Worm (Caenorhabditis elegans) whole organism, L4 larva: Measurements from ENCODE around the gene T21H3.1.

Experiments used
- F26F4.8 ChIP-seq: fragments of 200-800 bp; sonication (Bioruptor generic); conservative IDR thresholded peaks from 2 replicates; pipeline ENCODE4 v1.3.6; 2022; ENCODE audit warnings: missing genetic modification characterization, missing compliant biosample characterization
- F37D6.2 ChIP-seq: sonication (generic microtip); optimal IDR thresholded peaks from 2 replicates; lab custom pipeline; 2016; ENCODE audit warnings: mild to moderate bottlenecking, missing genetic modification characterization, missing compliant biosample characterization
- T20F7.1 ChIP-seq: fragments of 200-800 bp; sonication (Bioruptor generic); optimal IDR thresholded peaks from 2 replicates; lab custom pipeline; 2018; ENCODE audit warnings: mild to moderate bottlenecking, missing genetic modification characterization, missing compliant biosample characterization
- Y48G9A.11 ChIP-seq: fragments of 200-800 bp; sonication (Bioruptor generic); IDR thresholded peaks from 2 replicates; pipeline ENCODE4 v1.3.6; 2022; ENCODE audit warnings: missing genetic modification reagents, missing genetic modification characterization, missing compliant biosample characterization
- Y75B8A.6 ChIP-seq: fragments of 200-800 bp; sonication (Bioruptor generic); IDR thresholded peaks from 2 replicates; pipeline ENCODE4 v1.3.6; 2022; ENCODE audit warnings: missing genetic modification reagents, missing genetic modification characterization, missing compliant biosample characterization
- arid-1 ChIP-seq: fragments of 200-800 bp; sonication (Bioruptor generic); conservative IDR thresholded peaks from 2 replicates; pipeline ENCODE4 v1.3.6; 2022; ENCODE audit warnings: missing genetic modification reagents, missing genetic modification characterization, missing compliant biosample characterization
- attf-4 ChIP-seq: sonication (generic microtip); optimal IDR thresholded peaks from 3 replicates; lab custom pipeline; 2017; ENCODE audit warnings: missing biosample characterization, missing genetic modification characterization
- ceh-20 ChIP-seq: fragments of 200-800 bp; sonication (Bioruptor generic); IDR thresholded peaks from 2 replicates; pipeline ENCODE4 v1.3.6; 2022; ENCODE audit warnings: missing genetic modification reagents, missing genetic modification characterization, missing compliant biosample characterization
- ceh-44 ChIP-seq: fragments of 200-800 bp; sonication (Bioruptor generic); IDR thresholded peaks from 2 replicates; pipeline ENCODE4 v1.3.6; 2022; ENCODE audit warnings: missing genetic modification reagents, missing genetic modification characterization, missing compliant biosample characterization
- ces-1 ChIP-seq: fragments of 150-350 bp; sonication (generic microtip); optimal IDR thresholded peaks from 4 replicates; lab custom pipeline; 2014; ENCODE audit warnings: missing biosample characterization, missing genetic modification reagents, missing genetic modification characterization
- cey-2 ChIP-seq: sonication (generic microtip); optimal IDR thresholded peaks from 3 replicates; lab custom pipeline; 2017; ENCODE audit warnings: missing genetic modification characterization, mild to moderate bottlenecking, missing compliant biosample characterization, antibody characterized with exemption, borderline replicate concordance; ENCODE audit not compliant: insufficient read depth
- ctbp-1 ChIP-seq: fragments of 200-800 bp; sonication (Bioruptor generic); IDR thresholded peaks from 2 replicates; pipeline ENCODE4 v1.3.6; 2022; ENCODE audit warnings: missing genetic modification reagents, missing genetic modification characterization, missing compliant biosample characterization
- daf-19 ChIP-seq: fragments of 200-800 bp; sonication (Bioruptor generic); conservative IDR thresholded peaks from 2 replicates; pipeline ENCODE4 v1.3.6; 2022; ENCODE audit warnings: missing genetic modification characterization, missing compliant biosample characterization
- dpl-1 ChIP-seq: fragments of 150-350 bp; optimal IDR thresholded peaks from 2 replicates; lab custom pipeline; 2014; ENCODE audit warnings: missing biosample characterization, missing genetic modification reagents, missing genetic modification characterization
- egl-27 ChIP-seq: sonication (generic microtip); optimal IDR thresholded peaks from 3 replicates; lab custom pipeline; 2017; ENCODE audit warnings: missing biosample characterization, missing genetic modification reagents, missing genetic modification characterization
- egl-43 ChIP-seq: fragments of 200-800 bp; sonication (Bioruptor generic); IDR thresholded peaks from 2 replicates; pipeline ENCODE4 v1.3.6; 2022; ENCODE audit warnings: missing genetic modification reagents, missing genetic modification characterization, missing compliant biosample characterization
- fos-1 ChIP-seq: fragments of 150-350 bp; optimal IDR thresholded peaks from 2 replicates; lab custom pipeline; 2014; ENCODE audit warnings: missing biosample characterization, missing genetic modification characterization
- gei-8 ChIP-seq: fragments of 200-800 bp; sonication (Bioruptor generic); optimal IDR thresholded peaks from 2 replicates; lab custom pipeline; 2018; ENCODE audit warnings: mild to moderate bottlenecking, missing genetic modification characterization, missing compliant biosample characterization
- hlh-30 ChIP-seq: sonication (generic microtip); optimal IDR thresholded peaks from 2 replicates; lab custom pipeline; 2017; ENCODE audit warnings: antibody characterized with exemption, mild to moderate bottlenecking, missing genetic modification characterization, missing compliant biosample characterization; ENCODE audit not compliant: insufficient read depth
- hmg-1.1 ChIP-seq: fragments of 200-800 bp; sonication (Bioruptor generic); IDR thresholded peaks from 2 replicates; pipeline ENCODE4 v1.3.6; 2022; ENCODE audit warnings: missing genetic modification reagents, missing genetic modification characterization, missing compliant biosample characterization
- jun-1 ChIP-seq: fragments of 150-350 bp; optimal IDR thresholded peaks from 2 replicates; lab custom pipeline; 2014; ENCODE audit warnings: missing biosample characterization, missing genetic modification reagents, missing genetic modification characterization
- lim-7 ChIP-seq: fragments of 200-800 bp; sonication (Bioruptor generic); IDR thresholded peaks from 2 replicates; pipeline ENCODE4 v1.3.6; 2022; ENCODE audit warnings: missing genetic modification characterization, missing compliant biosample characterization
- lin-13 ChIP-seq: fragments of 150-350 bp; optimal IDR thresholded peaks from 2 replicates; lab custom pipeline; 2014; ENCODE audit warnings: missing biosample characterization, missing genetic modification reagents, missing genetic modification characterization
- lin-15B ChIP-seq: fragments of 150-350 bp; sonication (generic microtip); optimal IDR thresholded peaks from 3 replicates; lab custom pipeline; 2014; ENCODE audit warnings: missing biosample characterization, missing genetic modification characterization
- lin-29 ChIP-seq: fragments of 200-800 bp; sonication (Bioruptor generic); IDR thresholded peaks from 2 replicates; pipeline ENCODE4 v1.3.6; 2022; ENCODE audit warnings: missing genetic modification reagents, missing genetic modification characterization, missing compliant biosample characterization
- lin-38 ChIP-seq: fragments of 200-800 bp; sonication (Bioruptor generic); IDR thresholded peaks from 2 replicates; pipeline ENCODE4 v1.3.6; 2022; ENCODE audit warnings: missing genetic modification reagents, missing genetic modification characterization, missing compliant biosample characterization
- lin-39 ChIP-seq: fragments of 150-350 bp; optimal IDR thresholded peaks from 2 replicates; lab custom pipeline; 2014; ENCODE audit warnings: missing biosample characterization, missing genetic modification reagents, missing genetic modification characterization
- madf-9 ChIP-seq: fragments of 200-800 bp; sonication (Bioruptor generic); conservative IDR thresholded peaks from 2 replicates; pipeline ENCODE4 v1.3.6; 2022; ENCODE audit warnings: missing genetic modification reagents, missing genetic modification characterization, missing compliant biosample characterization
- mdl-1 ChIP-seq, 2 experiments: fragments of 150-350 bp in 1 of 2; sonication (generic microtip) in 1 of 2; optimal IDR thresholded peaks; 2 replicates each; lab custom pipeline; 2014 to 2017; ENCODE audit warnings: missing biosample characterization in 2 of 2, missing genetic modification characterization in 2 of 2
- mes-2 ChIP-seq: sonication (generic microtip); optimal IDR thresholded peaks from 2 replicates; lab custom pipeline; 2016; ENCODE audit warnings: missing genotype, mild to moderate bottlenecking, missing genetic modification characterization, missing compliant biosample characterization; ENCODE audit not compliant: poor library complexity, severe bottlenecking
- mxl-3 ChIP-seq: fragments of 200-800 bp; sonication (Bioruptor generic); optimal IDR thresholded peaks from 2 replicates; lab custom pipeline; 2018; ENCODE audit warnings: mild to moderate bottlenecking, missing genetic modification characterization, missing compliant biosample characterization
- nhr-10 ChIP-seq: fragments of 150-350 bp; optimal IDR thresholded peaks from 2 replicates; lab custom pipeline; 2014; ENCODE audit warnings: missing biosample characterization, missing genetic modification characterization
- nhr-102 ChIP-seq: sonication (generic microtip); optimal IDR thresholded peaks from 2 replicates; lab custom pipeline; 2016; ENCODE audit warnings: mild to moderate bottlenecking, missing genetic modification characterization, moderate library complexity, missing compliant biosample characterization
- nhr-42 ChIP-seq: fragments of 200-800 bp; sonication (Bioruptor generic); IDR thresholded peaks from 2 replicates; pipeline ENCODE4 v1.3.6; 2022; ENCODE audit warnings: missing genetic modification characterization, missing compliant biosample characterization
- nhr-76 ChIP-seq: fragments of 150-350 bp; optimal IDR thresholded peaks from 2 replicates; lab custom pipeline; 2014; ENCODE audit warnings: missing biosample characterization, missing genetic modification characterization
- pha-4 ChIP-seq, 2 experiments: fragments of 150-350 bp in 1 of 2; fragments of 200-800 bp in 1 of 2; sonication (Bioruptor generic) in 1 of 2; IDR thresholded peaks in 1 of 2; optimal IDR thresholded peaks in 1 of 2; 2 replicates each; pipeline versions ENCODE4 v1.3.6 to Lab custom; 2014 to 2022; ENCODE audit warnings: missing genetic modification characterization in 2 of 2, missing genetic modification reagents in 2 of 2, missing biosample characterization in 1 of 2, missing compliant biosample characterization in 1 of 2
- php-3 ChIP-seq: fragments of 200-800 bp; sonication (Bioruptor generic); IDR thresholded peaks from 2 replicates; pipeline ENCODE4 v1.3.6; 2022; ENCODE audit warnings: missing genetic modification reagents, missing genetic modification characterization, missing compliant biosample characterization
- rbr-2 ChIP-seq: sonication (generic microtip); optimal IDR thresholded peaks from 2 replicates; lab custom pipeline; 2016; ENCODE audit warnings: missing genotype, missing genetic modification characterization, missing compliant biosample characterization
- saeg-2 ChIP-seq: fragments of 200-800 bp; sonication (Bioruptor generic); IDR thresholded peaks from 2 replicates; pipeline ENCODE4 v1.3.6; 2022; ENCODE audit warnings: missing genetic modification reagents, missing genetic modification characterization, missing compliant biosample characterization
- set-16 ChIP-seq: fragments of 200-800 bp; sonication (Bioruptor generic); IDR thresholded peaks from 2 replicates; pipeline ENCODE4 v1.3.6; 2022; ENCODE audit warnings: missing genetic modification reagents, missing genetic modification characterization, missing compliant biosample characterization
- skn-1 ChIP-seq: fragments of 150-350 bp; optimal IDR thresholded peaks from 2 replicates; lab custom pipeline; 2014; ENCODE audit warnings: missing biosample characterization, missing genetic modification characterization
- spr-1 ChIP-seq: sonication (generic microtip); optimal IDR thresholded peaks from 2 replicates; lab custom pipeline; 2016; ENCODE audit warnings: mild to moderate bottlenecking, missing genetic modification characterization, missing compliant biosample characterization
- tag-97 ChIP-seq: fragments of 200-800 bp; sonication (Bioruptor generic); IDR thresholded peaks from 2 replicates; pipeline ENCODE4 v1.3.6; 2022; ENCODE audit warnings: missing genetic modification characterization, missing compliant biosample characterization
- unc-130 ChIP-seq: sonication (generic microtip); optimal IDR thresholded peaks from 2 replicates; lab custom pipeline; 2016; ENCODE audit warnings: missing genetic modification reagents, missing genetic modification characterization, missing compliant biosample characterization
- vab-7 ChIP-seq: fragments of 200-800 bp; sonication (Bioruptor generic); IDR thresholded peaks from 2 replicates; pipeline ENCODE4 v1.3.6; 2022; ENCODE audit warnings: missing genetic modification reagents, missing genetic modification characterization, missing compliant biosample characterization
- zfp-3 ChIP-seq: fragments of 200-800 bp; sonication (Bioruptor generic); conservative IDR thresholded peaks from 2 replicates; pipeline ENCODE4 v1.3.6; 2022; ENCODE audit warnings: missing genetic modification reagents, missing genetic modification characterization, missing compliant biosample characterization
- zip-2 ChIP-seq: fragments of 150-350 bp; optimal IDR thresholded peaks from 2 replicates; lab custom pipeline; 2014; ENCODE audit warnings: missing biosample characterization, missing genetic modification characterization
- ztf-11 ChIP-seq: fragments of 150-350 bp; optimal IDR thresholded peaks from 2 replicates; lab custom pipeline; 2014; ENCODE audit warnings: missing biosample characterization, missing genetic modification characterization
- ztf-7 ChIP-seq: fragments of 150-350 bp; optimal IDR thresholded peaks from 2 replicates; lab custom pipeline; 2014; ENCODE audit warnings: missing biosample characterization, missing genetic modification characterization

The T21H3.1 gene

DNA sequence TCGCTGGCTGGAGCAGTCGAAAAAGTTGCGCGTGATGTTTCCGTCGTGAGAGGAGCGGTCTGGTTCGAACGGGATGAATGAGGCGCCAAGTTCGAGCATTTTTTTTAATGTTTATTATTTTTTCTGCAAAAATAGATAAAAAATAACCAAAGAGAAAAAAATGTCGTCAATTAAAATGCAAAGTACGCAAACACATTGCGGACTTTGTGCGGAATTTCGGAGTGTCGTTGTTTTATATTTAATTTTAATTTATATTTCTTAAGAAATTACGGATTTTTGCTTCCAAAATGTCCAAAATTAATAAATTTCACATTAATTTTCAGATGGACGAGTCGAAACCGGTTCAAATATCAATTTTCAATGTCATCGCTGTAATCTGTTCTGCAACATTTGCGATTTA, 19.5 kb downstream of the T21H3.1 start, which contains the start of the genes wrb-1 and Y50D4A.4 (continued):
- TF ChIP-seq pha-4 (GFP tag; IDR thresholded peaks at IDR 0.05; lab: Robert Waterston, UW) (no peak), pha-4 (tag; optimal IDR thresholded peaks at IDR 0.05; lab: Kevin White, UChicago) (peak; percentile 18), fos-1 (tag; lab: Kevin White, UChicago) (no peak), set-16 (GFP tag; lab: Robert Waterston, UW) (no peak), lim-7 (GFP tag; lab: Robert Waterston, UW) (no peak), lin-15B (no peak), ztf-11 (tag; lab: Kevin White, UChicago) (no peak), php-3 (GFP tag; lab: Robert Waterston, UW) (no peak), vab-7 (GFP tag; lab: Robert Waterston, UW) (no peak), ceh-20 (no peak), zip-2 (tag; lab: Kevin White, UChicago) (no peak), egl-27 (tag; lab: Kevin White, UChicago) (no peak), cey-2 (tag; lab: Kevin White, UChicago) (no peak), mxl-3 (no peak), egl-43 (GFP tag; lab: Robert Waterston, UW) (no peak), saeg-2 (GFP tag; lab: Robert Waterston, UW) (no peak), dpl-1 (GFP tag; lab: Kevin White, UChicago) (peak; percentile 86), madf-9 (GFP tag; lab: Robert Waterston, UW) (no peak), hlh-30 (no peak), ces-1 (GFP tag; lab: Kevin White, UChicago) (no peak), spr-1 (no peak), zfp-3 (GFP tag; lab: Robert Waterston, UW) (no peak), skn-1 (no peak), nhr-10 (no peak), lin-29 (GFP tag; lab: Robert Waterston, UW) (no peak), jun-1 (tag; lab: Kevin White, UChicago) (no peak), Y48G9A.11 (GFP tag; lab: Robert Waterston, UW) (peak; percentile 93), lin-38 (GFP tag; lab: Robert Waterston, UW) (peak; percentile 78), nhr-76 (tag; lab: Kevin White, UChicago) (no peak), lin-39 (tag; lab: Kevin White, UChicago) (no peak), T20F7.1 (GFP tag; lab: Kevin White, UChicago) (peak; percentile 97), ztf-7 (tag; lab: Kevin White, UChicago) (peak; percentile 13), Y75B8A.6 (GFP tag; lab: Robert Waterston, UW) (no peak), mes-2 (peak; percentile 87), daf-19 (GFP tag; lab: Robert Waterston, UW) (no peak), attf-4 (no peak), tag-97 (GFP tag; lab: Robert Waterston, UW) (no peak), F26F4.8 (GFP tag; lab: Robert Waterston, UW) (no peak), gei-8 (no peak), mdl-1 (tag; optimal IDR thresholded peaks at IDR 0.05; lab: Kevin White, UChicago) (no peak)

DNA sequence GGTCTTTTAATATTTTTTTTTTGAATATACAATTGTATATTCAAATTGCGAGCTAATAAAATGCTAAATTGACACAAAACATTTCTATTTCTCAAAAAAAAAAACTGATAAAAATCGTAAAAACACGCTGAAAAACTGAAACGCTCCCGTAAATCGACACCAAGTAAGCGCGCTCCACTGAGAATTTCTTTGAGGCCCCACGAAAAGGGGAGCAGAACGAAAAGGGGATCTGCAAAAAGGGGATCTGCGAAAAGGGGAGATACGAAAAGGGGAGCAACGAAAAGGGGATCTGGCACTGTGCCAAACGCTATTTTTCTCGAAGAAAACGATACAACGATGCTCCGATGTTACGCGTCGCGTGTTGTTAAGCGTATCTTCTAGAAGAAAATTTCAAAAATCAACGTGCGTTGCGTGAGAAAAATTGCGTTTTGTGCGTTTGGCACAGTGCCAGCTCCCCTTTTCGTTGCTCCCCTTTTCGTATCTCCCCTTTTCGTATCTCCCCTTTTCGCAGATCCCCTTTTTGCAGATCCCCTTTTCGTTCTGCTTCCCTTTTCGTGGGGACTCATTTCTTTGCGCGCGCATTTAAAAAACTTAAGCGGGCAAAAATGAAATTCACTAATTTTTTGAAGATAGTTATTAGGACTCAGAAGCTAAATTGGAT, 20.7 kb downstream of the T21H3.1 start:
- TF ChIP-seq ceh-44 (GFP tag; lab: Robert Waterston, UW) (peak; percentile 77), nhr-102 (tag; lab: Kevin White, UChicago) (peak; percentile 17), mes-2 (peak; percentile 91), rbr-2 (peak; percentile 60), unc-130 (GFP tag; lab: Kevin White, UChicago) (peak; percentile 69), lin-38 (GFP tag; lab: Robert Waterston, UW) (peak; percentile 96), F37D6.2 (tag; lab: Kevin White, UChicago) (peak; percentile 41), hmg-1.1 (GFP tag; lab: Robert Waterston, UW) (peak; percentile 77), Y75B8A.6 (GFP tag; lab: Robert Waterston, UW) (0 out of 2 replicates have a peak, but pooled peaks have one; percentile 22), lin-13 (GFP tag; lab: Kevin White, UChicago) (peak; percentile 18), ctbp-1 (peak; percentile 66), nhr-42 (GFP tag; lab: Robert Waterston, UW) (0 out of 2 replicates have a peak, but pooled peaks have one; percentile 49), ceh-20 (0 out of 2 replicates have a peak, but pooled peaks have one; percentile 39), T20F7.1 (GFP tag; lab: Kevin White, UChicago) (peak; percentile 83), arid-1 (GFP tag; lab: Robert Waterston, UW) (peak; percentile 65), zfp-3 (GFP tag; lab: Robert Waterston, UW) (peak; percentile 68)
